Fruit fly (Drosophila melanogaster): ENCODE results near the gene kst.
A peak's percentile ranks its signal among the peaks of the same experiment; 100 is the strongest.

kst gene

DNA sequence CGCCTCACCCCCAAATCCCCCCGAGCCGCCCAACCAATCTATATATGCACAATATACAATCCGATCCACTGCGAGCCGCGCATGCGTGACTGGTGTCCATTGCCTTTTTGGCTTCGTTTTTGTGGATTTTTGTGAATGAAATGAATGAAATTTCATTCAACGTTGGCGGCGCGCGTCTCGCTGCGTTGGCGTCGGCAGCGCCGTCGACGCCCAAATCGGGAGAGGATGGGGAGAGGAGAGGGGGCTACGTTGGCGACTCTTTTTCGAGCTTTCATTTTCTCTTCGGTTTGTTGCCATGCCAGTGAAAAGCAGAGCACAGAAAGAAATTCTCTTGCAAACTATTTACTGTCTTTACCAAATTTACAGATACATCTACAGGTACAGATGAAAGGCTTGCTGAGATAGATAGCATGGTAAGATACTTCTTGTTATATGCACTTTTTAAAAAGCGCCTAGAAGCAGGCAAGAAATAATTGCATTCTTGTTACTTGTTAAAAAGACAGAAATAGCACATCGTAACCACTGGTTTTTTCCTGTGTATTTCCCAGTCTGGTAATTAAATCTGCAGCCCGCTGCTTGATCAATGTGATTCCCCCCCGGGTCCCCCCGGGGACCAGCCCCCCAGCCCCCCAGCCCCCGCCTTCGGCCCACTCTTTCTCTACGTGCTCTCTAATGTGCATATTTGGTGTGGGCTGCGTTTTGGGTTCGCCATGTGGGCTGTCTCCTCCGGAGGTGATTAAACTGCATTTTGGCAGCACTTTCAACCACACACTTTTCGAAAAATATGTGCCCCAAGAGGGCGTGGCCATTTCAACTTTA lies 43.8 kb downstream of the kst start (continued):
- TF ChIP-seq tx (GFP tag; optimal IDR thresholded peaks at IDR 0.05): no peak
- TF ChIP-seq CG14014 (GFP tag; IDR thresholded peaks at IDR 0.05): no peak
- peak; percentile 23; the same call in 1 of the 2 replicates for TF ChIP-seq hbn (GFP tag; IDR thresholded peaks at IDR 0.05; ENCODE audit: partially characterized antibody)
- no peak for TF ChIP-seq CG12744 (GFP tag; optimal IDR thresholded peaks at IDR 0.05)
- no peak for TF ChIP-seq CG4707 (GFP tag; optimal IDR thresholded peaks at IDR 0.05)
- TF ChIP-seq tin (GFP tag; optimal IDR thresholded peaks at IDR 0.05): peak; percentile 43
- TF ChIP-seq Fer3 (tag; optimal IDR thresholded peaks at IDR 0.05): no peak
- no peak for TF ChIP-seq CG6683 (GFP tag; optimal IDR thresholded peaks at IDR 0.05)
- TF ChIP-seq CG8388 (GFP tag; optimal IDR thresholded peaks at IDR 0.05): peak; percentile 44
- TF ChIP-seq nmo (GFP tag; optimal IDR thresholded peaks at IDR 0.05): peak; percentile 60
- TF ChIP-seq kni (GFP tag; optimal IDR thresholded peaks at IDR 0.05): peak; percentile 78
- TF ChIP-seq amos (GFP tag; IDR thresholded peaks at IDR 0.05; ENCODE audit: partially characterized antibody): no peak
- TF ChIP-seq CG18476 (GFP tag; optimal IDR thresholded peaks at IDR 0.05): no peak
- no peak for TF ChIP-seq ERR (GFP tag; optimal IDR thresholded peaks at IDR 0.05)
- TF ChIP-seq CG4854 (GFP tag; optimal IDR thresholded peaks at IDR 0.05): no peak
- TF ChIP-seq CG17568 (GFP tag; optimal IDR thresholded peaks at IDR 0.05): no peak
- TF ChIP-seq Max (GFP tag; optimal IDR thresholded peaks at IDR 0.05): no peak
- peak; percentile 48 for TF ChIP-seq Xbp1 (GFP tag; optimal IDR thresholded peaks at IDR 0.05)
- 0 out of 4 replicates have a peak, but pooled peaks have one; percentile 23 for TF ChIP-seq chinmo (GFP tag; IDR thresholded peaks at IDR 0.05; ENCODE audit: partially characterized antibody)
- no peak for TF ChIP-seq ash1 (GFP tag; optimal IDR thresholded peaks at IDR 0.05)
- peak; percentile 34 for TF ChIP-seq NfI (GFP tag; optimal IDR thresholded peaks at IDR 0.05)
- TF ChIP-seq caup (GFP tag; optimal IDR thresholded peaks at IDR 0.05; ENCODE audit: severe bottlenecking): no peak
- TF ChIP-seq CG1233 (GFP tag; optimal IDR thresholded peaks at IDR 0.05): no peak
- TF ChIP-seq CG6254 (GFP tag; optimal IDR thresholded peaks at IDR 0.05): peak; percentile 40
- peak; percentile 55 for TF ChIP-seq nerfin-1 (tag; optimal IDR thresholded peaks at IDR 0.05)
- TF ChIP-seq CG7963 (GFP tag; IDR thresholded peaks at IDR 0.05; ENCODE audit: partially characterized antibody): no peak
- TF ChIP-seq chn (GFP tag; optimal IDR thresholded peaks at IDR 0.05): peak; percentile 6
- TF ChIP-seq CG3726 (GFP tag; IDR thresholded peaks at IDR 0.05): no peak
- TF ChIP-seq cas (GFP tag; IDR thresholded peaks at IDR 0.05): no peak
- peak; percentile 80 for TF ChIP-seq Sox102F (GFP tag; optimal IDR thresholded peaks at IDR 0.05)
- TF ChIP-seq al (GFP tag; IDR thresholded peaks at IDR 0.05): no peak
- no peak for TF ChIP-seq HLH54F (GFP tag; optimal IDR thresholded peaks at IDR 0.05)
- TF ChIP-seq hth (optimal IDR thresholded peaks at IDR 0.05): no peak
- peak; percentile 54 for TF ChIP-seq CG15601 (tag; optimal IDR thresholded peaks at IDR 0.05)
- no peak for TF ChIP-seq MTF-1 (GFP tag; optimal IDR thresholded peaks at IDR 0.05; ENCODE audit: borderline replicate concordance)
- no peak for TF ChIP-seq lilli (GFP tag; optimal IDR thresholded peaks at IDR 0.05)
- no peak for TF ChIP-seq CG4360 (GFP tag; IDR thresholded peaks at IDR 0.05)
- TF ChIP-seq gt (GFP tag; IDR thresholded peaks at IDR 0.05): no peak
- no peak for TF ChIP-seq CG3065 (GFP tag; optimal IDR thresholded peaks at IDR 0.05)
- peak in 1 of 2 experiments; percentile 65 for TF ChIP-seq bsh (GFP tag; optimal IDR thresholded peaks at IDR 0.05)
- TF ChIP-seq CG7357 (GFP tag; IDR thresholded peaks at IDR 0.05): no peak
- TF ChIP-seq pan (optimal IDR thresholded peaks at IDR 0.05): no peak
- peak; percentile 39 to 40 for TF ChIP-seq pan (GFP tag; optimal IDR thresholded peaks at IDR 0.05 in 1 of 2, IDR thresholded peaks at IDR 0.05 in 1 of 2)
- no peak for TF ChIP-seq slp2 (GFP tag; optimal IDR thresholded peaks at IDR 0.05)
- TF ChIP-seq CG18599 (GFP tag; optimal IDR thresholded peaks at IDR 0.05): peak; percentile 10
- no peak for TF ChIP-seq wek (GFP tag; optimal IDR thresholded peaks at IDR 0.05)
- TF ChIP-seq scrt (GFP tag; optimal IDR thresholded peaks at IDR 0.05): no peak
- no peak; the same call in 1 of the 2 replicates for TF ChIP-seq rib (GFP tag; IDR thresholded peaks at IDR 0.05)
